Fruit fly (Drosophila melanogaster) whole organism, prepupa: ENCODE measurements around the gene Sirt7.

Experiments used
- Blimp-1 ChIP-seq: fragments of 200-800 bp; sonication (Bioruptor generic); optimal IDR thresholded peaks from 3 replicates; lab custom pipeline; 2017; ENCODE audit warnings: missing biosample characterization, missing genetic modification characterization, mild to moderate bottlenecking, moderate library complexity, missing genetic modification reagents
- CG10631 ChIP-seq: fragments of 200-800 bp; sonication (Bioruptor generic); optimal IDR thresholded peaks from 2 replicates; lab custom pipeline; 2016; ENCODE audit warnings: missing biosample characterization, missing genetic modification characterization
- CG11294 ChIP-seq: fragments of 200-800 bp; sonication (Bioruptor generic); IDR thresholded peaks from 2 replicates; pipeline ENCODE4 v1.3.6; 2022; ENCODE audit warnings: missing biosample characterization, missing genetic modification characterization
- CG11762 ChIP-seq: fragments of 200-800 bp; sonication (Bioruptor generic); optimal IDR thresholded peaks from 3 replicates; lab custom pipeline; 2016; ENCODE audit warnings: missing biosample characterization, missing genetic modification characterization; ENCODE audit not compliant: insufficient read depth
- CG15336 ChIP-seq: fragments of 200-800 bp; sonication (Bioruptor generic); IDR thresholded peaks from 2 replicates; pipeline ENCODE4 v1.3.6; 2022; ENCODE audit warnings: missing biosample characterization, missing genetic modification characterization
- CG1621 ChIP-seq: fragments of 200-800 bp; sonication (Bioruptor generic); optimal IDR thresholded peaks from 3 replicates; lab custom pipeline; 2018; ENCODE audit warnings: missing biosample characterization, mild to moderate bottlenecking, missing genetic modification characterization
- CG16779 ChIP-seq: fragments of 200-800 bp; sonication (Bioruptor generic); optimal IDR thresholded peaks from 3 replicates; lab custom pipeline; 2017; ENCODE audit warnings: missing biosample characterization, mild to moderate bottlenecking, missing genetic modification characterization
- CG31627 ChIP-seq: fragments of 200-800 bp; sonication (Bioruptor generic); optimal IDR thresholded peaks from 3 replicates; lab custom pipeline; 2016; ENCODE audit warnings: missing biosample characterization, missing genetic modification characterization
- CG32006 ChIP-seq: fragments of 200-800 bp; sonication (Bioruptor generic); optimal IDR thresholded peaks from 3 replicates; lab custom pipeline; 2017; ENCODE audit warnings: missing biosample characterization, mild to moderate bottlenecking, missing genetic modification characterization
- CG34406 ChIP-seq: fragments of 200-800 bp; sonication (Bioruptor generic); optimal IDR thresholded peaks from 3 replicates; lab custom pipeline; 2016; ENCODE audit warnings: missing biosample characterization, missing genetic modification characterization
- CG3919 ChIP-seq: fragments of 200-800 bp; sonication (Bioruptor generic); optimal IDR thresholded peaks from 3 replicates; lab custom pipeline; 2016; ENCODE audit warnings: missing biosample characterization, missing genetic modification characterization
- CG4318 ChIP-seq: fragments of 200-800 bp; sonication (Bioruptor generic); optimal IDR thresholded peaks from 3 replicates; lab custom pipeline; 2017; ENCODE audit warnings: missing biosample characterization, mild to moderate bottlenecking, missing genetic modification characterization
- CG6163 ChIP-seq: fragments of 200-800 bp; sonication (Bioruptor generic); IDR thresholded peaks from 3 replicates; pipeline ENCODE4 v1.3.6; 2022; ENCODE audit warnings: missing biosample characterization, missing genetic modification characterization
- CG6276 ChIP-seq: fragments of 200-800 bp; sonication (Bioruptor generic); optimal IDR thresholded peaks from 2 replicates; lab custom pipeline; 2017; ENCODE audit warnings: missing biosample characterization, mild to moderate bottlenecking, missing genetic modification characterization
- CG6808 ChIP-seq: fragments of 200-800 bp; sonication (Bioruptor generic); optimal IDR thresholded peaks from 3 replicates; lab custom pipeline; 2017; ENCODE audit warnings: missing biosample characterization, missing genetic modification characterization, mild to moderate bottlenecking, moderate library complexity, missing genetic modification reagents
- CG6854 ChIP-seq: fragments of 200-800 bp; sonication (Bioruptor generic); optimal IDR thresholded peaks from 2 replicates; lab custom pipeline; 2017; ENCODE audit warnings: missing biosample characterization, mild to moderate bottlenecking, missing genetic modification characterization
- CG8119 ChIP-seq: fragments of 200-800 bp; sonication (Bioruptor generic); IDR thresholded peaks from 3 replicates; pipeline ENCODE4 v1.3.6; 2022; ENCODE audit warnings: missing biosample characterization, missing genetic modification characterization
- Eip75B ChIP-seq: fragments of 200-800 bp; sonication (Bioruptor generic); optimal IDR thresholded peaks from 3 replicates; lab custom pipeline; 2016; ENCODE audit warnings: missing biosample characterization, missing genetic modification characterization
- Eip78C ChIP-seq: fragments of 200-800 bp; sonication (Bioruptor generic); peaks from one replicate; lab custom pipeline; 2016; ENCODE audit warnings: missing biosample characterization, missing genetic modification characterization
- Eip93F ChIP-seq: fragments of 200-800 bp; sonication (Bioruptor generic); optimal IDR thresholded peaks from 2 replicates; lab custom pipeline; 2016; ENCODE audit warnings: missing biosample characterization, mild to moderate bottlenecking, missing genetic modification characterization
- Ets21C ChIP-seq: fragments of 200-800 bp; sonication (Bioruptor generic); optimal IDR thresholded peaks from 3 replicates; lab custom pipeline; 2016; ENCODE audit warnings: missing biosample characterization, missing genetic modification characterization
- Gug ChIP-seq: fragments of 200-800 bp; sonication (Bioruptor generic); IDR thresholded peaks from 2 replicates; pipeline ENCODE4 v1.3.6; 2022; ENCODE audit warnings: missing biosample characterization, missing genetic modification characterization
- Lpt ChIP-seq: fragments of 200-800 bp; sonication (Bioruptor generic); optimal IDR thresholded peaks from 3 replicates; lab custom pipeline; 2016; ENCODE audit warnings: missing biosample characterization, missing genetic modification characterization
- Met ChIP-seq: fragments of 200-800 bp; sonication (Bioruptor generic); optimal IDR thresholded peaks from 3 replicates; lab custom pipeline; 2016; ENCODE audit warnings: missing biosample characterization, missing genetic modification characterization
- OdsH ChIP-seq: fragments of 200-800 bp; sonication (Bioruptor generic); optimal IDR thresholded peaks from 3 replicates; lab custom pipeline; 2016; ENCODE audit warnings: missing biosample characterization, missing genetic modification characterization
- Sox102F ChIP-seq: fragments of 200-800 bp; sonication (Bioruptor generic); optimal IDR thresholded peaks from 2 replicates; lab custom pipeline; 2016; ENCODE audit warnings: missing biosample characterization, mild to moderate bottlenecking, missing genetic modification characterization
- Sox14 ChIP-seq: fragments of 200-800 bp; sonication (Bioruptor generic); optimal IDR thresholded peaks from 3 replicates; lab custom pipeline; 2016; ENCODE audit warnings: missing biosample characterization, missing genetic modification characterization
- achi ChIP-seq: fragments of 200-800 bp; sonication (Bioruptor generic); optimal IDR thresholded peaks from 3 replicates; lab custom pipeline; 2016; ENCODE audit warnings: missing biosample characterization, missing genetic modification characterization
- dsx ChIP-seq: fragments of 200-800 bp; optimal IDR thresholded peaks from 3 replicates; lab custom pipeline; 2019; ENCODE audit warnings: missing biosample characterization, mild to moderate bottlenecking, missing genetic modification characterization, moderate library complexity; ENCODE audit not compliant: poor library complexity, severe bottlenecking
- eg ChIP-seq: fragments of 200-800 bp; sonication (Bioruptor generic); IDR thresholded peaks from 3 replicates; pipeline ENCODE4 v1.3.6; 2022; ENCODE audit warnings: missing biosample characterization, missing genetic modification characterization
- esn ChIP-seq: fragments of 200-800 bp; sonication (Bioruptor generic); optimal IDR thresholded peaks from 2 replicates; lab custom pipeline; 2016; ENCODE audit warnings: missing biosample characterization, mild to moderate bottlenecking, missing genetic modification characterization, moderate library complexity
- fd85E ChIP-seq: fragments of 200-800 bp; sonication (Bioruptor generic); optimal IDR thresholded peaks from 3 replicates; lab custom pipeline; 2016; ENCODE audit warnings: missing biosample characterization, missing genetic modification characterization
- fkh ChIP-seq: fragments of 200-800 bp; sonication (Bioruptor generic); optimal IDR thresholded peaks from 3 replicates; lab custom pipeline; 2017; ENCODE audit warnings: missing biosample characterization, mild to moderate bottlenecking, missing genetic modification characterization, moderate library complexity
- lz ChIP-seq: fragments of 200-800 bp; sonication (Bioruptor generic); optimal IDR thresholded peaks from 3 replicates; lab custom pipeline; 2016; ENCODE audit warnings: missing biosample characterization, missing genetic modification characterization
- net ChIP-seq: fragments of 200-800 bp; sonication (Bioruptor generic); optimal IDR thresholded peaks from 3 replicates; lab custom pipeline; 2016; ENCODE audit warnings: missing biosample characterization, missing genetic modification characterization
- pdm3 ChIP-seq: fragments of 200-800 bp; sonication (Bioruptor generic); optimal IDR thresholded peaks from 3 replicates; lab custom pipeline; 2016; ENCODE audit warnings: missing biosample characterization, missing genetic modification characterization
- spab ChIP-seq: fragments of 200-800 bp; sonication (Bioruptor generic); optimal IDR thresholded peaks from 2 replicates; lab custom pipeline; 2017; ENCODE audit warnings: missing biosample characterization, mild to moderate bottlenecking, missing genetic modification characterization, missing genetic modification reagents
- ss ChIP-seq, 2 experiments: fragments of 200-800 bp; sonication (Bioruptor generic); optimal IDR thresholded peaks; 2 replicates in 1 of 2; 3 replicates in 1 of 2; lab custom pipeline; 2017 to 2018; ENCODE audit warnings: mild to moderate bottlenecking in 2 of 2, missing biosample characterization in 2 of 2, missing genetic modification characterization in 2 of 2, moderate library complexity in 1 of 2
- svp ChIP-seq: fragments of 200-800 bp; sonication (Bioruptor generic); peaks from one replicate; lab custom pipeline; 2016; ENCODE audit warnings: missing biosample characterization, missing genetic modification characterization
- vri ChIP-seq: fragments of 200-800 bp; sonication (Bioruptor generic); optimal IDR thresholded peaks from 3 replicates; lab custom pipeline; 2016; ENCODE audit warnings: missing biosample characterization, mild to moderate bottlenecking, missing genetic modification characterization

The Sirt7 gene

DNA sequence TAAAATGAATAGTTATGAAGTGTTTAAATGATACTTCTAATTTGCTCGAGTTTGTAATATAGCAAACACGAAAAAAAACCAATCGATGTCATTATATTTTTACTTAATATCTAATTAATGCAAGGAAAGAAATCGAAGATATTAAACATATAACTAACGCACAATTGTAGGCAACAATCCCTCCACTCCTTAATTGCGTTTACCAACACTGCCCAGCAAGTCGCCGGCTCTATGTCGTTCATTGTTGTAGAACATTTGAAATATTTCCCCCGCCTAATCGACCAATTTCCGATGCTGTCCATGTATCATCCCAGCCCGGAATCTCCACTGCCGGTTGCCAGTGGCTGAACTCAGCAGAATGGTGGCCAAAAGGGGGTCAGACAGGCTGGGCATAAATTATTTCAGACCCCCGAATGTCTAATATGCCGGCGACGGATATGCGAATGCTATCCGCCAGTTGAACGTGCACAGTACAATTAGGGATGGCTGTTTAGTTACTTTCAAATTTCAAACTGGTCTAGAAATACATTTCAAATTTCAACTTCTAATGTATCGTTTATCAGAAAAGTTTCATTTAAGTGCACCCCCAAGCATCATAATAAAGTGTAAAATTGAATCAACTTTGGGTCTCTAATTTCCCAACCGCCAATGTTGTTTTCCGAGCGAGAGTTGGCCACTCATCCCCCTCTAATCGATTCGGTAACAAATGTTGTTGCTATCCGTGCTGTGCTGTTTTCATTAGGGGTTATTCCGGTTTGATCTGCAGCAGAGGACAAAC is 12.9 kb downstream of the Sirt7 start (continued):
- no peak for TF ChIP-seq lz (GFP tag; lab: Kevin White, UChicago)
- peak; percentile 35 for TF ChIP-seq Eip78C (GFP tag; lab: Kevin White, UChicago)
- no peak for TF ChIP-seq Eip75B (GFP tag; lab: Kevin White, UChicago)
- peak; percentile 34; the same call in 1 of the 2 replicates for TF ChIP-seq CG15336 (GFP tag; lab: Robert Waterston, UW)
- TF ChIP-seq CG6163, result no peak
- no peak for TF ChIP-seq spab (GFP tag; lab: Kevin White, UChicago)
- no peak for TF ChIP-seq CG11294 (GFP tag; lab: Robert Waterston, UW)
- no peak for TF ChIP-seq Sox102F (GFP tag; lab: Kevin White, UChicago)
- TF ChIP-seq CG6808 (GFP tag; lab: Kevin White, UChicago), result no peak

DNA sequence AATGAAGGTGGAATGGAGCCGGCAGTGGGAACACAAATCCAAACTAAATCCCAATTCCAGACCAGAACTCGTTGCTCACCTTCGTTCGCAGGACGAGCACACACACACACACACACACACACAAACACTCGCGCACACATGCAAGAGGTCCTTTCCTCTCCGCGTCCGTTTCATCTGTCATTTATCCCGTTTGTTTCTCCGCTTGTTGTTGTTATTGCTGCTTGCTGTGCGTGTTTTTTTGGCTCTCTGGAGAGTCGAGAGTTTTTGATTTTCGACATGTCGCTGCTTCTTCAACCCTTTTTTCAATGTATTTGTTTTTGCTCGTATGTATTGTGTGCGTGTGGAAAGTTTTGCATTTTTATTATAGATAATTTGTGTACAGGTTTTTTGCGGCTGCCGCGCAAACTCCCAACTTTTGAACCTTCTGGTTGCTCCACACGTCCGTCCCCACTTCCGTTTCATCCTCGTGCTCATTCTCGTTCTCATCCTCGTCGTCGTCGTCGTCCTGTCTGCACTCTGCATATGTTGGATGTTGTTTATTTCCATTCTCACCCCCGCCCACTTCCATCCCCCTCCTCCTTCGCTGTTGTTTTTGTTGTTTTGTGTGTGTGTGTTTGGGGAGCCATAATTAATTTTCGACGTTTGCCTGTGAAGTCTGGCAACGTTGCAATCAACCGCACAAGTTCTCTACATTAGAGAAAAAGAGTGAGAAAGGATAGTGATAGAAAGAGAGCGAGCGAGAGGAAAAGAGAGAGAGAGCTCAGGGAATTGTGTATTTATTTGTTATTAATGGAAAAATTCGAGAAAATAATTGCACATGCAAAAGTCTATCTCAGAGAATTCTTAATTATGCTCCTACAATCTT is 13.7 kb downstream of the Sirt7 start:
- TF ChIP-seq Eip78C (GFP tag; lab: Kevin White, UChicago) (peak; percentile 30), eg (GFP tag; lab: Robert Waterston, UW) (0 out of 3 replicates have a peak, but pooled peaks have one; percentile 0), CG6854 (peak; percentile 17), CG34406 (GFP tag; lab: Kevin White, UChicago) (no peak), CG4318 (no peak), svp (peak; percentile 47), vri (GFP tag; lab: Kevin White, UChicago) (no peak)
- TF ChIP-seq, all 60 proteins: peak for 4

dm6 chr3R:29071141-29071540 is 15.4 kb downstream of the Sirt7 start:
- TF ChIP-seq CG16779 (tag; lab: Kevin White, UChicago) (no peak), net (GFP tag; lab: Kevin White, UChicago) (no peak), svp (peak; percentile 40), CG6163 (no peak), Eip78C (GFP tag; lab: Kevin White, UChicago) (no peak), fkh (GFP tag; lab: Kevin White, UChicago) (peak; percentile 66), vri (GFP tag; lab: Kevin White, UChicago) (peak; percentile 17), achi (GFP tag; lab: Kevin White, UChicago) (no peak)

dm6 chr3R:29072834-29073233 is 17.1 kb downstream of the Sirt7 start:
- TF ChIP-seq CG10631 (GFP tag; lab: Kevin White, UChicago) (peak; percentile 5), CG15336 (GFP tag; lab: Robert Waterston, UW) (0 out of 2 replicates have a peak, but pooled peaks have one; percentile 8), esn (GFP tag; lab: Kevin White, UChicago) (no peak), Gug (GFP tag; lab: Robert Waterston, UW) (no peak), Sox14 (GFP tag; lab: Kevin White, UChicago) (peak; percentile 40), CG11294 (GFP tag; lab: Robert Waterston, UW) (no peak), CG31627 (GFP tag; lab: Kevin White, UChicago) (no peak), CG34406 (GFP tag; lab: Kevin White, UChicago) (no peak), ss (GFP tag; optimal IDR thresholded peaks at IDR 0.05; lab: Kevin White, UChicago) (peak in 1 of 2 experiments; percentile 17), CG6276 (GFP tag; lab: Kevin White, UChicago) (no peak), CG6808 (GFP tag; lab: Kevin White, UChicago) (peak; percentile 14), OdsH (GFP tag; lab: Kevin White, UChicago) (peak; percentile 22), Blimp-1 (GFP tag; lab: Kevin White, UChicago) (no peak), Ets21C (GFP tag; lab: Kevin White, UChicago) (no peak), CG32006 (GFP tag; lab: Kevin White, UChicago) (peak; percentile 19), svp (no peak), CG8119 (GFP tag; lab: Robert Waterston, UW) (0 out of 3 replicates have a peak, but pooled peaks have one; percentile 27), dsx (GFP tag; lab: Kevin White, UChicago) (peak; percentile 35), Lpt (GFP tag; lab: Kevin White, UChicago) (peak; percentile 52), fd85E (no peak), CG6854 (no peak), CG4318 (no peak), CG16779 (tag; lab: Kevin White, UChicago) (no peak), pdm3 (GFP tag; lab: Kevin White, UChicago) (no peak), CG3919 (GFP tag; lab: Kevin White, UChicago) (peak; percentile 34), CG11762 (GFP tag; lab: Kevin White, UChicago) (no peak), lz (GFP tag; lab: Kevin White, UChicago) (no peak), Eip78C (GFP tag; lab: Kevin White, UChicago) (peak; percentile 65), Eip93F (GFP tag; lab: Kevin White, UChicago) (no peak), CG1621 (no peak), Met (no peak)
